Fruit fly (Drosophila melanogaster) whole organism, embryonic: ENCODE results near the gene Dad1.

ENCODE experiments used
- Abd-B ChIP-seq: fragments of 200-800 bp; sonication (Bioruptor generic); optimal IDR thresholded peaks from 2 replicates; lab custom pipeline; 2018; ENCODE audit warnings: missing biosample characterization, mild to moderate bottlenecking, missing genetic modification characterization, moderate library complexity
- B-H2 ChIP-seq: fragments of 200-800 bp; sonication (Bioruptor generic); optimal IDR thresholded peaks from 2 replicates; lab custom pipeline; 2018; ENCODE audit warnings: missing biosample characterization, mild to moderate bottlenecking, missing genetic modification characterization
- CG10209 ChIP-seq: fragments of 200-800 bp; sonication (Bioruptor generic); optimal IDR thresholded peaks from 3 replicates; lab custom pipeline; 2017; ENCODE audit warnings: missing biosample characterization, mild to moderate bottlenecking, missing genetic modification characterization, missing genetic modification reagents
- CG10654 ChIP-seq: fragments of 200-800 bp; sonication (Bioruptor generic); optimal IDR thresholded peaks from 2 replicates; lab custom pipeline; 2016; ENCODE audit warnings: missing biosample characterization, missing genetic modification characterization
- CG11247 ChIP-seq: fragments of 200-800 bp; sonication (Bioruptor generic); IDR thresholded peaks from 2 replicates; pipeline ENCODE4 v1.3.6; 2022; ENCODE audit warnings: missing biosample characterization, missing genetic modification characterization
- CG11560 ChIP-seq: fragments of 200-800 bp; sonication (Bioruptor generic); IDR thresholded peaks from 3 replicates; pipeline ENCODE4 v1.3.6; 2022; ENCODE audit warnings: missing biosample characterization, missing genetic modification characterization
- CG11695 ChIP-seq: fragments of 200-800 bp; sonication (Bioruptor generic); IDR thresholded peaks from 3 replicates; pipeline ENCODE4 v1.3.6; 2022; ENCODE audit warnings: missing biosample characterization, missing genetic modification characterization
- CG1529 ChIP-seq: fragments of 200-800 bp; sonication (Bioruptor generic); optimal IDR thresholded peaks from 3 replicates; lab custom pipeline; 2018; ENCODE audit warnings: missing biosample characterization, missing genetic modification characterization
- CG16813 ChIP-seq: fragments of 200-800 bp; sonication (Bioruptor generic); IDR thresholded peaks from 3 replicates; pipeline ENCODE4 v1.3.6; 2022; ENCODE audit warnings: missing biosample characterization, missing genetic modification characterization; ENCODE audit not compliant: partially characterized antibody
- CG16863 ChIP-seq: fragments of 200-800 bp; sonication (Bioruptor generic); optimal IDR thresholded peaks from 3 replicates; lab custom pipeline; 2016; ENCODE audit warnings: missing biosample characterization, missing genetic modification characterization
- CG18476 ChIP-seq: fragments of 200-800 bp; sonication (Bioruptor generic); optimal IDR thresholded peaks from 2 replicates; lab custom pipeline; 2016; ENCODE audit warnings: missing biosample characterization, mild to moderate bottlenecking, missing genetic modification characterization
- CG2129 ChIP-seq: fragments of 200-800 bp; sonication (Bioruptor generic); IDR thresholded peaks from 2 replicates; pipeline ENCODE4 v1.3.6; 2022; ENCODE audit warnings: missing biosample characterization, missing genetic modification characterization; ENCODE audit not compliant: partially characterized antibody
- CG3065 ChIP-seq: fragments of 200-800 bp; sonication (Bioruptor generic); optimal IDR thresholded peaks from 2 replicates; lab custom pipeline; 2016; ENCODE audit warnings: missing biosample characterization, missing genetic modification characterization
- CG3407 ChIP-seq: fragments of 200-800 bp; sonication (Bioruptor generic); optimal IDR thresholded peaks from 2 replicates; lab custom pipeline; 2018; ENCODE audit warnings: missing biosample characterization, mild to moderate bottlenecking, missing genetic modification characterization
- CG34422 ChIP-seq: fragments of 200-800 bp; sonication (Bioruptor generic); IDR thresholded peaks from 3 replicates; pipeline ENCODE4 v1.3.6; 2022; ENCODE audit warnings: missing biosample characterization, missing genetic modification characterization
- CG3847 ChIP-seq: fragments of 200-800 bp; sonication (Bioruptor generic); IDR thresholded peaks from 2 replicates; pipeline ENCODE4 v1.3.6; 2022; ENCODE audit warnings: missing biosample characterization, missing genetic modification characterization
- CG4328 ChIP-seq: fragments of 200-800 bp; sonication (Bioruptor generic); optimal IDR thresholded peaks from 3 replicates; lab custom pipeline; 2017; ENCODE audit warnings: missing biosample characterization, missing genetic modification reagents, missing genetic modification characterization
- CG7271 ChIP-seq: fragments of 200-800 bp; sonication (Bioruptor generic); optimal IDR thresholded peaks from 2 replicates; lab custom pipeline; 2018; ENCODE audit warnings: missing biosample characterization, mild to moderate bottlenecking, missing genetic modification characterization, moderate library complexity
- Ets65A ChIP-seq: fragments of 200-800 bp; sonication (Bioruptor generic); peaks from one replicate; lab custom pipeline; 2016; ENCODE audit warnings: missing biosample characterization, missing genetic modification characterization
- Fer2 ChIP-seq: fragments of 200-800 bp; sonication (Bioruptor generic); optimal IDR thresholded peaks from 2 replicates; lab custom pipeline; 2018; ENCODE audit warnings: missing biosample characterization, mild to moderate bottlenecking, missing genetic modification characterization, moderate library complexity
- HLH4C ChIP-seq: fragments of 200-800 bp; sonication (Bioruptor generic); IDR thresholded peaks from 3 replicates; pipeline ENCODE4 v1.3.6; 2022; ENCODE audit warnings: missing biosample characterization, missing genetic modification characterization; ENCODE audit not compliant: partially characterized antibody
- Hmx ChIP-seq: fragments of 200-800 bp; sonication (Bioruptor generic); optimal IDR thresholded peaks from 2 replicates; lab custom pipeline; 2016; ENCODE audit warnings: missing biosample characterization, missing genetic modification characterization
- MTF-1 ChIP-seq: fragments of 200-800 bp; sonication (Bioruptor generic); optimal IDR thresholded peaks from 2 replicates; lab custom pipeline; 2018; ENCODE audit warnings: missing biosample characterization, mild to moderate bottlenecking, missing genetic modification characterization, borderline replicate concordance
- NK7.1 ChIP-seq: fragments of 200-800 bp; sonication (Bioruptor generic); optimal IDR thresholded peaks from 3 replicates; lab custom pipeline; 2016; ENCODE audit warnings: missing biosample characterization, missing genetic modification characterization
- Tbp ChIP-seq: fragments of >200 bp; optimal IDR thresholded peaks from 2 replicates; lab custom pipeline; 2018; ENCODE audit warnings: missing biosample characterization, missing genetic modification characterization
- Trl ChIP-seq, 3 experiments: fragments of >200 bp in 2 of 3; fragments of 200-800 bp in 1 of 3; sonication (Bioruptor generic) in 1 of 3; optimal IDR thresholded peaks; 2 replicates in 1 of 3; 3 replicates in 2 of 3; lab custom pipeline; 2016 to 2017; ENCODE audit warnings: missing biosample characterization in 1 of 3, missing genetic modification characterization in 1 of 3
- Xrp1 ChIP-seq: fragments of 200-800 bp; sonication (Bioruptor generic); IDR thresholded peaks from 2 replicates; pipeline ENCODE4 v1.3.6; 2022; ENCODE audit warnings: missing biosample characterization, missing genetic modification characterization
- cato ChIP-seq: fragments of 200-800 bp; sonication (Bioruptor generic); optimal IDR thresholded peaks from 2 replicates; lab custom pipeline; 2016; ENCODE audit warnings: missing biosample characterization, missing genetic modification characterization, borderline replicate concordance
- caup ChIP-seq: fragments of 200-800 bp; sonication (Bioruptor generic); optimal IDR thresholded peaks from 3 replicates; lab custom pipeline; 2017; ENCODE audit warnings: missing biosample characterization, mild to moderate bottlenecking, missing genetic modification characterization, moderate library complexity; ENCODE audit not compliant: severe bottlenecking
- corto ChIP-seq: fragments of 200-800 bp; sonication (Bioruptor generic); optimal IDR thresholded peaks from 2 replicates; lab custom pipeline; 2016; ENCODE audit warnings: missing biosample characterization, mild to moderate bottlenecking, missing genetic modification characterization, moderate library complexity
- dan ChIP-seq: fragments of 200-800 bp; sonication (Bioruptor generic); IDR thresholded peaks from 2 replicates; pipeline ENCODE4 v1.3.6; 2022; ENCODE audit warnings: missing biosample characterization, missing genetic modification characterization
- dmrt11E ChIP-seq: fragments of 200-800 bp; sonication (Bioruptor generic); optimal IDR thresholded peaks from 3 replicates; lab custom pipeline; 2018; ENCODE audit warnings: missing biosample characterization, mild to moderate bottlenecking, missing genetic modification characterization, moderate library complexity
- ewg ChIP-seq: fragments of 200-800 bp; sonication (Bioruptor generic); optimal IDR thresholded peaks from 3 replicates; lab custom pipeline; 2017; ENCODE audit warnings: mild to moderate bottlenecking, missing biosample characterization, missing genetic modification reagents, missing genetic modification characterization
- gce ChIP-seq: fragments of 200-800 bp; sonication (Bioruptor generic); IDR thresholded peaks from 3 replicates; pipeline ENCODE4 v1.3.6; 2022; ENCODE audit warnings: missing biosample characterization, missing genetic modification characterization
- gcm2 ChIP-seq: fragments of 200-800 bp; sonication (Bioruptor generic); optimal IDR thresholded peaks from 2 replicates; lab custom pipeline; 2016; ENCODE audit warnings: missing biosample characterization, missing genetic modification characterization
- insv ChIP-seq, 2 experiments: fragments of 200-800 bp; sonication (Bioruptor generic); optimal IDR thresholded peaks; 3 replicates each; lab custom pipeline; 2016 to 2018; ENCODE audit warnings: missing biosample characterization in 2 of 2, missing genetic modification characterization in 2 of 2
- jumu ChIP-seq: fragments of 200-800 bp; sonication (Bioruptor generic); optimal IDR thresholded peaks from 3 replicates; lab custom pipeline; 2016; ENCODE audit warnings: missing biosample characterization, missing genetic modification characterization
- lbe ChIP-seq: fragments of 200-800 bp; sonication (Bioruptor generic); optimal IDR thresholded peaks from 2 replicates; lab custom pipeline; 2016; ENCODE audit warnings: missing biosample characterization, mild to moderate bottlenecking, missing genetic modification characterization
- mirr ChIP-seq: fragments of 200-800 bp; sonication (Bioruptor generic); optimal IDR thresholded peaks from 3 replicates; lab custom pipeline; 2018; ENCODE audit warnings: missing biosample characterization, mild to moderate bottlenecking, missing genetic modification characterization
- org-1 ChIP-seq: fragments of 200-800 bp; sonication (Bioruptor generic); optimal IDR thresholded peaks from 2 replicates; lab custom pipeline; 2017; ENCODE audit warnings: missing biosample characterization, missing genetic modification characterization
- otp ChIP-seq: fragments of 200-800 bp; sonication (Bioruptor generic); IDR thresholded peaks from 3 replicates; pipeline ENCODE4, ENCODE4 v1.3.6; 2022; ENCODE audit warnings: missing biosample characterization, missing genetic modification characterization
- pho ChIP-seq: fragments of 200-800 bp; sonication (Bioruptor generic); optimal IDR thresholded peaks from 2 replicates; lab custom pipeline; 2016; ENCODE audit warnings: missing biosample characterization, missing genetic modification characterization
- seq ChIP-seq: fragments of 200-800 bp; sonication (Bioruptor generic); IDR thresholded peaks from 2 replicates; pipeline ENCODE4 v1.3.6; 2022; ENCODE audit warnings: missing biosample characterization, missing genetic modification characterization
- slbo ChIP-seq: fragments of 200-800 bp; sonication (Bioruptor generic); IDR thresholded peaks from 2 replicates; pipeline ENCODE4 v1.3.6; 2022; ENCODE audit warnings: missing biosample characterization, missing genetic modification characterization
- slp2 ChIP-seq: fragments of 200-800 bp; sonication (Bioruptor generic); optimal IDR thresholded peaks from 2 replicates; lab custom pipeline; 2016; ENCODE audit warnings: missing biosample characterization, missing genetic modification characterization
- so ChIP-seq: fragments of 200-800 bp; sonication (Bioruptor generic); IDR thresholded peaks from 3 replicates; pipeline ENCODE4 v1.3.6; 2022; ENCODE audit warnings: missing biosample characterization, missing genetic modification characterization
- tio ChIP-seq: fragments of 200-800 bp; sonication (Bioruptor generic); optimal IDR thresholded peaks from 2 replicates; lab custom pipeline; 2017; ENCODE audit warnings: missing biosample characterization, missing genetic modification characterization, inconsistent platforms
- twi ChIP-seq: fragments of 200-800 bp; optimal IDR thresholded peaks from 2 replicates; lab custom pipeline; 2019; ENCODE audit warnings: missing biosample characterization, mild to moderate bottlenecking, missing genetic modification characterization, moderate library complexity
- wdn ChIP-seq: fragments of 200-800 bp; sonication (Bioruptor generic); IDR thresholded peaks from 2 replicates; pipeline ENCODE4 v1.3.6; 2022; ENCODE audit warnings: missing biosample characterization, missing genetic modification characterization
- wek ChIP-seq: fragments of 200-800 bp; sonication (Bioruptor generic); optimal IDR thresholded peaks from 3 replicates; lab custom pipeline; 2018; ENCODE audit warnings: missing biosample characterization, mild to moderate bottlenecking, missing genetic modification characterization, moderate library complexity

Gene Dad1

DNA sequence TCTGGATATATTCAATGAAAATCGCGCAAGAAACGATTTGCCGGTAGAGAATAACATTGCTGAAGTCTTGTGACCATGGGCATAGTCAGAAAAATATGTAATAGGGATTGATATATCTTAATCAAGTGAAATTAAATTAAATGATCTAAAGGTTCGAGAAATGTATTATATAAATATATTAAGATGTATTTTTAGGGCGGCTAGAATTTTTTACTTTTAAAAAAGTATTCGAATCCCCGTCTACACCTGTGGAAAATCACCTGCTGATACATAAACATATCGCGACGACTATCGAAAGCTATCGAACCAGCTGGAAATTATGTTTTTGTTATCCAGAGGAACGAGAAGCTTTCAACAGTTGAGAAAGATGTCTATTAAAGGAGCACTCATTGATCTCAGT, 7.2 kb downstream of the Dad1 start, which contains the start of the genes CG13390 and CG17294 (continued):
- TF ChIP-seq pho (GFP tag; lab: Kevin White, UChicago) (peak; percentile 95), otp (GFP tag; lab: Robert Waterston, UW) (peak; percentile 99), CG10654 (GFP tag; lab: Kevin White, UChicago) (peak; percentile 99), caup (GFP tag; lab: Kevin White, UChicago) (peak; percentile 99), Hmx (GFP tag; lab: Kevin White, UChicago) (peak; percentile 85), CG4328 (peak; percentile 99), CG18476 (peak; percentile 97), jumu (GFP tag; lab: Kevin White, UChicago) (peak; percentile 91), CG16863 (GFP tag; lab: Kevin White, UChicago) (peak; percentile 92), org-1 (GFP tag; lab: Kevin White, UChicago) (peak; percentile 98), Ets65A (GFP tag; lab: Kevin White, UChicago) (peak; percentile 97), corto (GFP tag; lab: Kevin White, UChicago) (peak; percentile 99), slbo (GFP tag; lab: Robert Waterston, UW) (peak; percentile 100), CG1529 (peak; percentile 99), so (peak; percentile 100), Tbp (GFP tag; lab: Kevin White, UChicago) (no peak), MTF-1 (GFP tag; lab: Kevin White, UChicago) (peak; percentile 99), seq (GFP tag; lab: Robert Waterston, UW) (peak; percentile 99), Abd-B (GFP tag; lab: Kevin White, UChicago) (peak; percentile 100), ewg (GFP tag; lab: Kevin White, UChicago) (peak; percentile 98), CG34422 (peak; percentile 100), CG3847 (peak; percentile 100), lbe (peak; percentile 99), tio (GFP tag; lab: Kevin White, UChicago) (peak; percentile 98), dmrt11E (tag; lab: Kevin White, UChicago) (peak; percentile 99), twi (tag; lab: Kevin White, UChicago) (peak; percentile 99), wek (GFP tag; lab: Kevin White, UChicago) (peak; percentile 94), gcm2 (peak; percentile 92), gce (GFP tag; lab: Robert Waterston, UW) (peak; percentile 100), Trl (optimal IDR thresholded peaks at IDR 0.05; lab: Kevin White, UChicago) (no peak), Trl (GFP tag; optimal IDR thresholded peaks at IDR 0.05; lab: Kevin White, UChicago) (peak; percentile 92), Xrp1 (peak; percentile 100), cato (GFP tag; lab: Kevin White, UChicago) (peak; percentile 98), slp2 (peak; percentile 88), CG11560 (tag; lab: Robert Waterston, UW) (peak; percentile 95), CG10209 (peak; percentile 99), B-H2 (GFP tag; lab: Kevin White, UChicago) (peak; percentile 99), CG2129 (peak; percentile 51; the same call in 1 of the 2 replicates), NK7.1 (peak; percentile 92), dan (peak; percentile 97), wdn (GFP tag; lab: Robert Waterston, UW) (peak; percentile 100), insv (GFP tag; optimal IDR thresholded peaks at IDR 0.05; lab: Kevin White, UChicago) (peak in 1 of 2 experiments; percentile 87), Fer2 (peak; percentile 100), CG3407 (GFP tag; lab: Kevin White, UChicago) (peak; percentile 97), CG3065 (GFP tag; lab: Kevin White, UChicago) (peak; percentile 97), CG11695 (GFP tag; lab: Robert Waterston, UW) (peak; percentile 100), CG11247 (GFP tag; lab: Robert Waterston, UW) (peak; percentile 99), HLH4C (GFP tag; lab: Robert Waterston, UW) (peak; percentile 76), CG16813 (GFP tag; lab: Robert Waterston, UW) (peak; percentile 68), mirr (peak; percentile 99), CG7271 (tag; lab: Kevin White, UChicago) (peak; percentile 99)
